Worm (Caenorhabditis elegans) whole organism, mixed stage, embryonic: ENCODE measurements around the gene F46B6.2.

Source experiments
- ceh-39 ChIP-seq: fragments of 150-350 bp; optimal IDR thresholded peaks from 2 replicates; lab custom pipeline; 2014; ENCODE audit warnings: missing biosample characterization, missing genetic modification characterization
- nhr-12 ChIP-seq: fragments of 150-350 bp; optimal IDR thresholded peaks from 2 replicates; lab custom pipeline; 2014; ENCODE audit warnings: missing biosample characterization, missing genetic modification characterization
- nhr-28 ChIP-seq: fragments of 150-350 bp; optimal IDR thresholded peaks from 2 replicates; lab custom pipeline; 2014; ENCODE audit warnings: missing biosample characterization, missing genetic modification characterization
- ztf-11 ChIP-seq: fragments of 150-350 bp; optimal IDR thresholded peaks from 2 replicates; lab custom pipeline; 2014; ENCODE audit warnings: missing biosample characterization, missing genetic modification characterization

- no peak for TF ChIP-seq ceh-39 (tag; lab: Kevin White, UChicago)
- TF ChIP-seq nhr-12 (tag; lab: Kevin White, UChicago), result no peak
- no peak for TF ChIP-seq nhr-28 (tag; lab: Kevin White, UChicago)
- no peak for TF ChIP-seq ztf-11
Measured at ce11 chrV:9768828-9769778, 3.0 kb upstream of the F46B6.2 start, which contains the start of gene unc-42.
